Fruit fly (Drosophila melanogaster) whole organism, pupa: ENCODE data around the gene TfIIFalpha.

ENCODE experiments used
- CG10348 ChIP-seq: fragments of 200-800 bp; sonication (Bioruptor generic); IDR thresholded peaks from 2 replicates; pipeline ENCODE4 v1.3.6; 2022; ENCODE audit warnings: missing biosample characterization, missing genetic modification characterization
- CG12605 ChIP-seq: fragments of 200-800 bp; sonication (Bioruptor generic); IDR thresholded peaks from 2 replicates; pipeline ENCODE4 v1.3.6; 2022; ENCODE audit warnings: missing biosample characterization, missing genetic modification characterization
- CG13204 ChIP-seq: fragments of 200-800 bp; sonication (Bioruptor generic); optimal IDR thresholded peaks from 2 replicates; lab custom pipeline; 2018; ENCODE audit warnings: missing biosample characterization, mild to moderate bottlenecking, missing genetic modification characterization, moderate library complexity
- CG14655 ChIP-seq: fragments of 200-800 bp; sonication (Bioruptor generic); optimal IDR thresholded peaks from 3 replicates; lab custom pipeline; 2017; ENCODE audit warnings: mild to moderate bottlenecking, missing biosample characterization, missing genetic modification reagents, missing genetic modification characterization
- CG15710 ChIP-seq: fragments of 200-800 bp; sonication (Bioruptor generic); optimal IDR thresholded peaks from 2 replicates; lab custom pipeline; 2018; ENCODE audit warnings: missing biosample characterization, mild to moderate bottlenecking, missing genetic modification characterization, moderate library complexity
- CG17806 ChIP-seq: fragments of 200-800 bp; sonication (Bioruptor generic); optimal IDR thresholded peaks from 2 replicates; lab custom pipeline; 2018; ENCODE audit warnings: missing biosample characterization, mild to moderate bottlenecking, missing genetic modification characterization, moderate library complexity
- CG32121 ChIP-seq: fragments of 200-800 bp; sonication (Bioruptor generic); IDR thresholded peaks from 2 replicates; pipeline ENCODE4 v1.3.6; 2022; ENCODE audit warnings: missing biosample characterization, missing genetic modification characterization
- CG34367 ChIP-seq: fragments of 200-800 bp; sonication (Bioruptor generic); optimal IDR thresholded peaks from 2 replicates; lab custom pipeline; 2018; ENCODE audit warnings: missing biosample characterization, mild to moderate bottlenecking, missing genetic modification characterization
- CG4496 ChIP-seq: fragments of 200-800 bp; sonication (Bioruptor generic); IDR thresholded peaks from 3 replicates; pipeline ENCODE4 v1.3.6; 2022; ENCODE audit warnings: missing biosample characterization, missing genetic modification characterization
- CG8159 ChIP-seq: fragments of 200-800 bp; sonication (Bioruptor generic); optimal IDR thresholded peaks from 3 replicates; lab custom pipeline; 2018; ENCODE audit warnings: missing biosample characterization, mild to moderate bottlenecking, missing genetic modification characterization, moderate library complexity
- CG8301 ChIP-seq: fragments of 200-800 bp; sonication (Bioruptor generic); optimal IDR thresholded peaks from 2 replicates; lab custom pipeline; 2018; ENCODE audit warnings: missing biosample characterization, mild to moderate bottlenecking, missing genetic modification characterization
- CG9948 ChIP-seq: fragments of 200-800 bp; sonication (Bioruptor generic); optimal IDR thresholded peaks from 2 replicates; lab custom pipeline; 2018; ENCODE audit warnings: missing biosample characterization, mild to moderate bottlenecking, missing genetic modification characterization, moderate library complexity
- D1 ChIP-seq: fragments of 200-800 bp; sonication (Bioruptor generic); optimal IDR thresholded peaks from 2 replicates; lab custom pipeline; 2018; ENCODE audit warnings: missing biosample characterization, mild to moderate bottlenecking, missing genetic modification characterization, moderate library complexity
- EcR ChIP-seq: fragments of 200-800 bp; sonication (Bioruptor generic); optimal IDR thresholded peaks from 3 replicates; lab custom pipeline; 2019; ENCODE audit warnings: missing biosample characterization, missing genetic modification characterization, mild to moderate bottlenecking, moderate library complexity, missing genetic modification reagents
- Ets98B ChIP-seq: fragments of 200-800 bp; sonication (Bioruptor generic); IDR thresholded peaks from 2 replicates; pipeline ENCODE4 v1.3.6; 2022; ENCODE audit warnings: missing biosample characterization, missing genetic modification characterization
- Pif1A ChIP-seq: fragments of 200-800 bp; sonication (Bioruptor generic); optimal IDR thresholded peaks from 3 replicates; lab custom pipeline; 2016; ENCODE audit warnings: missing biosample characterization, missing genetic modification characterization
- Pif1B ChIP-seq: fragments of 200-800 bp; sonication (Bioruptor generic); optimal IDR thresholded peaks from 3 replicates; lab custom pipeline; 2016; ENCODE audit warnings: missing biosample characterization, missing genetic modification characterization
- Snoo ChIP-seq: fragments of 200-800 bp; sonication (Bioruptor generic); optimal IDR thresholded peaks from 3 replicates; lab custom pipeline; 2017; ENCODE audit warnings: missing biosample characterization, mild to moderate bottlenecking, missing genetic modification characterization, inconsistent platforms
- fd96Ca ChIP-seq: fragments of 200-800 bp; sonication (Bioruptor generic); IDR thresholded peaks from 3 replicates; pipeline ENCODE4 v1.3.6; 2022; ENCODE audit warnings: missing biosample characterization, missing genetic modification characterization
- gl ChIP-seq: fragments of 200-800 bp; sonication (Bioruptor generic); optimal IDR thresholded peaks from 2 replicates; lab custom pipeline; 2018; ENCODE audit warnings: missing biosample characterization, mild to moderate bottlenecking, missing genetic modification characterization
- rn ChIP-seq: fragments of 200-800 bp; sonication (Bioruptor generic); IDR thresholded peaks from 2 replicates; pipeline ENCODE4 v1.3.6; 2022; ENCODE audit warnings: missing biosample characterization, missing genetic modification characterization

TfIIFalpha gene

DNA sequence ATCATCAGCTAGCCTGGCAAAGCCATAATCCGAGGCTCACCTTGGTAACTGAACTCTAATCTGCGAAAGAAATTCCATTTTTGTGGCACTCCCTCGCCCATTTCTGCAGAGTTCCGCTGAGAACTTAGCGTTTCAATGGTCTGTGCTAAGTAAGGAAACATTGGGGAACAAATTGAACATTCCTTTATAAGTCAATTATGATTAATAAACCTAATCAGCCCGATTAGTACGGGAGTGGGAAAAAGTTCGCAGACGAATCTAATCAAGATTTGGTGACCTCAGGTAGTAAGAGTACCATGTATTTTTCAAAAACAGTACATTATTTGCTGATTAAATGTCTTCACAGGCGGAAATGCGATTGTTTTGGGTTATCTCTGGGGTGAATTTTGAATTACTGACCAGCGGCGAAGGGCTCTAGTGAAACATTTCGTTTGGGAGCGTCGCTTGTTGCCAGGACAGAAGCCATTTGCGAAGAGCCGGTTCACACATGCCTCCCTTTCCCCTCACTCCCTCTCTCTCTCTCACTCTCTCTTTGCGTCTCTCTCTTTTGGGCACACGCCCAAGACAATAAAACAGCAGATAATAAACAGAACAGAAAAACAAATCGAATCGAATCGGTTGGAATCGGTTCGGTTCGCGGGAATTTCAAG, 22.4 kb downstream of the TfIIFalpha start:
- TF ChIP-seq Pif1A (no peak), CG13204 (GFP tag; lab: Kevin White, UChicago) (peak; percentile 40), EcR (GFP tag; lab: Kevin White, UChicago) (peak; percentile 20), CG32121 (GFP tag; lab: Robert Waterston, UW) (no peak), CG12605 (GFP tag; lab: Robert Waterston, UW) (peak; percentile 65), CG8159 (peak; percentile 10), gl (tag; lab: Kevin White, UChicago) (peak; percentile 2), CG9948 (no peak), Snoo (tag; lab: Kevin White, UChicago) (peak; percentile 31), rn (GFP tag; lab: Robert Waterston, UW) (no peak), CG4496 (GFP tag; lab: Robert Waterston, UW) (0 out of 3 replicates have a peak, but pooled peaks have one; percentile 23)

- TF ChIP-seq CG17806 (tag; lab: Kevin White, UChicago) (no peak), Pif1A (no peak), CG4496 (GFP tag; lab: Robert Waterston, UW) (no peak), D1 (tag; lab: Kevin White, UChicago) (no peak), Pif1B (GFP tag; lab: Kevin White, UChicago) (no peak), CG14655 (GFP tag; lab: Kevin White, UChicago) (no peak), CG32121 (GFP tag; lab: Robert Waterston, UW) (no peak), CG13204 (GFP tag; lab: Kevin White, UChicago) (no peak)
Measured at dm6 chr3R:6403674-6404073, 23.4 kb downstream of the TfIIFalpha start.

dm6 chr3R:6404174-6404573, 23.9 kb downstream of the TfIIFalpha start:
- TF ChIP-seq CG17806 (tag; lab: Kevin White, UChicago) (peak; percentile 71), CG8159 (peak; percentile 61), D1 (tag; lab: Kevin White, UChicago) (peak; percentile 28), CG14655 (GFP tag; lab: Kevin White, UChicago) (peak; percentile 80), gl (tag; lab: Kevin White, UChicago) (no peak), rn (GFP tag; lab: Robert Waterston, UW) (peak; percentile 63; the same call in 1 of the 2 replicates), CG13204 (GFP tag; lab: Kevin White, UChicago) (no peak), CG4496 (GFP tag; lab: Robert Waterston, UW) (peak; percentile 88), CG12605 (GFP tag; lab: Robert Waterston, UW) (no peak; the same call in none of the 2 replicates), Pif1B (GFP tag; lab: Kevin White, UChicago) (peak; percentile 69), CG9948 (peak; percentile 71), fd96Ca (GFP tag; lab: Robert Waterston, UW) (peak; percentile 74; the same call in 1 of the 3 replicates), CG34367 (tag; lab: Kevin White, UChicago) (peak; percentile 48), CG10348 (no peak), Pif1A (peak; percentile 80), CG32121 (GFP tag; lab: Robert Waterston, UW) (peak; percentile 88; the same call in 1 of the 2 replicates), Ets98B (GFP tag; lab: Robert Waterston, UW) (peak; percentile 89), CG15710 (peak; percentile 59), EcR (GFP tag; lab: Kevin White, UChicago) (no peak), Snoo (tag; lab: Kevin White, UChicago) (peak; percentile 58), CG8301 (tag; lab: Kevin White, UChicago) (peak; percentile 79)
- TF ChIP-seq, all 21 proteins: peak for 16

DNA sequence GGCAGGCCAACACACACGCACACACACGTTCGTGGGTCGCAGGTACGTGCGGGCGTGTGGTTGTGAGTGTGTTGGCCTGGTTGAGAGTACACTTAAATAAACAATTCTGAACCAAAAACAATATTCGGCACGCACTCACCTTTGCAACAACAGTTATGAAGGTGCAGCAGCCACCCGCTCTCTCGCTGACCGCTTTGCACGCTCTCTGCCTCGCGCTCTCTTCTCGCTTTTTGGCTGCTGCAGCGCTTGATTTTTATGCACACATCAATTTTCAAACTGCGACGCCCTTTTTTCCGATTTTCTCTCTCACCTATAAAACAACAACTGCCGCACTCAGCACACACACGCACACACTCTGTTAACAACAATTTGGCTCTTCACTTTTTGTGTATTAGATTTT, 25.0 kb downstream of the TfIIFalpha start:
- TF ChIP-seq Pif1A (no peak), fd96Ca (GFP tag; lab: Robert Waterston, UW) (no peak), CG13204 (GFP tag; lab: Kevin White, UChicago) (peak; percentile 43), rn (GFP tag; lab: Robert Waterston, UW) (no peak), Pif1B (GFP tag; lab: Kevin White, UChicago) (no peak), CG15710 (no peak), CG10348 (no peak), CG9948 (no peak)

- TF ChIP-seq CG12605 (GFP tag; lab: Robert Waterston, UW) (no peak), CG9948 (no peak), CG4496 (GFP tag; lab: Robert Waterston, UW) (no peak), CG13204 (GFP tag; lab: Kevin White, UChicago) (no peak), Pif1B (GFP tag; lab: Kevin White, UChicago) (peak; percentile 33), Pif1A (no peak), EcR (GFP tag; lab: Kevin White, UChicago) (no peak), CG32121 (GFP tag; lab: Robert Waterston, UW) (no peak), rn (GFP tag; lab: Robert Waterston, UW) (no peak), Snoo (tag; lab: Kevin White, UChicago) (no peak), CG17806 (tag; lab: Kevin White, UChicago) (no peak), CG8301 (tag; lab: Kevin White, UChicago) (no peak), Ets98B (GFP tag; lab: Robert Waterston, UW) (no peak), CG14655 (GFP tag; lab: Kevin White, UChicago) (peak; percentile 40), CG8159 (peak; percentile 9), CG15710 (no peak), CG34367 (tag; lab: Kevin White, UChicago) (no peak)
Measured at dm6 chr3R:6405674-6406565, 25.7 kb downstream of the TfIIFalpha start, which contains the start of gene Dmtn. TSS of gene Dmtn (minus strand) at chr3R:6405895.
